Worm (Caenorhabditis elegans) whole organism, L4 larva: ENCODE data around the gene nas-31.
A peak's percentile ranks its signal among the peaks of the same experiment; 100 is the strongest.

ENCODE experiments used
- F26F4.8 ChIP-seq: fragments of 200-800 bp; sonication (Bioruptor generic); conservative IDR thresholded peaks from 2 replicates; pipeline ENCODE4 v1.3.6; 2022; ENCODE audit warnings: missing genetic modification characterization, missing compliant biosample characterization
- F37D6.2 ChIP-seq: sonication (generic microtip); optimal IDR thresholded peaks from 2 replicates; lab custom pipeline; 2016; ENCODE audit warnings: mild to moderate bottlenecking, missing genetic modification characterization, missing compliant biosample characterization
- F49E8.2 ChIP-seq: sonication (generic microtip); optimal IDR thresholded peaks from 2 replicates; lab custom pipeline; 2016; ENCODE audit warnings: missing compliant biosample characterization, mild to moderate bottlenecking, missing genetic modification characterization, borderline replicate concordance
- T26A8.4 ChIP-seq: fragments of 200-800 bp; sonication (Bioruptor generic); IDR thresholded peaks from 2 replicates; pipeline ENCODE4 v1.3.6; 2022; ENCODE audit warnings: missing genetic modification characterization, missing compliant biosample characterization
- Y5F2A.4 ChIP-seq: fragments of 200-800 bp; sonication (Bioruptor generic); optimal IDR thresholded peaks from 2 replicates; lab custom pipeline; 2018; ENCODE audit warnings: mild to moderate bottlenecking, missing genetic modification characterization, missing compliant biosample characterization
- ZK546.5 ChIP-seq, 2 experiments: sonication (generic microtip); optimal IDR thresholded peaks; 2 replicates each; lab custom pipeline; 2017; ENCODE audit warnings: missing biosample characterization in 2 of 2, missing genetic modification characterization in 2 of 2
- aha-1 ChIP-seq: fragments of 150-350 bp; peaks from one replicate; lab custom pipeline; 2014; ENCODE audit warnings: missing biosample characterization, missing genetic modification characterization
- ama-1 ChIP-seq: fragments of 150-350 bp; optimal IDR thresholded peaks from 2 replicates; lab custom pipeline; 2014; ENCODE audit warnings: inconsistent platforms, mixed read lengths
- ceh-20 ChIP-seq: fragments of 200-800 bp; sonication (Bioruptor generic); IDR thresholded peaks from 2 replicates; pipeline ENCODE4 v1.3.6; 2022; ENCODE audit warnings: missing genetic modification reagents, missing genetic modification characterization, missing compliant biosample characterization
- ceh-32 ChIP-seq: sonication (generic microtip); optimal IDR thresholded peaks from 2 replicates; lab custom pipeline; 2016; ENCODE audit warnings: mild to moderate bottlenecking, missing genetic modification characterization, missing compliant biosample characterization; ENCODE audit not compliant: poor library complexity
- ceh-82 ChIP-seq: sonication (generic microtip); optimal IDR thresholded peaks from 2 replicates; lab custom pipeline; 2017; ENCODE audit warnings: missing biosample characterization, missing genetic modification characterization
- daf-12 ChIP-seq: fragments of 150-350 bp; optimal IDR thresholded peaks from 2 replicates; lab custom pipeline; 2014; ENCODE audit warnings: missing biosample characterization, missing genetic modification reagents, missing genetic modification characterization
- daf-16 ChIP-seq, 3 experiments: sonication (generic microtip); optimal IDR thresholded peaks; 2 replicates each; lab custom pipeline; 2016 to 2017; ENCODE audit warnings: missing genetic modification characterization in 3 of 3, missing genetic modification reagents in 3 of 3, mild to moderate bottlenecking in 2 of 3, missing compliant biosample characterization in 2 of 3, missing biosample characterization in 1 of 3, moderate library complexity in 1 of 3
- daf-19 ChIP-seq: fragments of 200-800 bp; sonication (Bioruptor generic); conservative IDR thresholded peaks from 2 replicates; pipeline ENCODE4 v1.3.6; 2022; ENCODE audit warnings: missing genetic modification characterization, missing compliant biosample characterization
- dmd-6 ChIP-seq: fragments of 200-800 bp; sonication (Bioruptor generic); IDR thresholded peaks from 2 replicates; pipeline ENCODE4 v1.3.6; 2022; ENCODE audit warnings: missing genetic modification reagents, missing genetic modification characterization, missing compliant biosample characterization
- dpl-1 ChIP-seq: fragments of 150-350 bp; optimal IDR thresholded peaks from 2 replicates; lab custom pipeline; 2014; ENCODE audit warnings: missing biosample characterization, missing genetic modification reagents, missing genetic modification characterization
- duxl-1 ChIP-seq: sonication (generic microtip); optimal IDR thresholded peaks from 2 replicates; lab custom pipeline; 2016; ENCODE audit warnings: mild to moderate bottlenecking, missing genetic modification characterization, moderate library complexity, missing compliant biosample characterization; ENCODE audit not compliant: poor library complexity
- dve-1 ChIP-seq: sonication (generic microtip); optimal IDR thresholded peaks from 2 replicates; lab custom pipeline; 2017; ENCODE audit warnings: antibody characterized with exemption, mild to moderate bottlenecking, missing genetic modification characterization, missing compliant biosample characterization; ENCODE audit not compliant: insufficient read depth
- hif-1 ChIP-seq, 2 experiments: sonication (generic microtip); optimal IDR thresholded peaks; 2 replicates each; lab custom pipeline; 2016 to 2017; ENCODE audit warnings: missing compliant biosample characterization in 2 of 2, missing genetic modification characterization in 2 of 2, missing genetic modification reagents in 2 of 2, missing genotype in 2 of 2, mild to moderate bottlenecking in 1 of 2
- hlh-11 ChIP-seq: fragments of 200-800 bp; sonication (Bioruptor generic); optimal IDR thresholded peaks from 2 replicates; lab custom pipeline; 2018; ENCODE audit warnings: mild to moderate bottlenecking, missing genetic modification characterization, missing compliant biosample characterization
- hlh-30 ChIP-seq: sonication (generic microtip); optimal IDR thresholded peaks from 2 replicates; lab custom pipeline; 2017; ENCODE audit warnings: antibody characterized with exemption, mild to moderate bottlenecking, missing genetic modification characterization, missing compliant biosample characterization; ENCODE audit not compliant: insufficient read depth
- hmg-1.1 ChIP-seq: fragments of 200-800 bp; sonication (Bioruptor generic); IDR thresholded peaks from 2 replicates; pipeline ENCODE4 v1.3.6; 2022; ENCODE audit warnings: missing genetic modification reagents, missing genetic modification characterization, missing compliant biosample characterization
- lim-7 ChIP-seq: fragments of 200-800 bp; sonication (Bioruptor generic); IDR thresholded peaks from 2 replicates; pipeline ENCODE4 v1.3.6; 2022; ENCODE audit warnings: missing genetic modification characterization, missing compliant biosample characterization
- lin-29 ChIP-seq: fragments of 200-800 bp; sonication (Bioruptor generic); IDR thresholded peaks from 2 replicates; pipeline ENCODE4 v1.3.6; 2022; ENCODE audit warnings: missing genetic modification reagents, missing genetic modification characterization, missing compliant biosample characterization
- lin-38 ChIP-seq: fragments of 200-800 bp; sonication (Bioruptor generic); IDR thresholded peaks from 2 replicates; pipeline ENCODE4 v1.3.6; 2022; ENCODE audit warnings: missing genetic modification reagents, missing genetic modification characterization, missing compliant biosample characterization
- lir-3 ChIP-seq: sonication (generic microtip); optimal IDR thresholded peaks from 2 replicates; lab custom pipeline; 2016; ENCODE audit warnings: mild to moderate bottlenecking, missing genetic modification characterization, missing compliant biosample characterization
- lsy-2 ChIP-seq, 2 experiments: fragments of 150-350 bp in 1 of 2; sonication (generic microtip) in 1 of 2; optimal IDR thresholded peaks; 2 replicates each; lab custom pipeline; 2014 to 2017; ENCODE audit warnings: missing biosample characterization in 2 of 2, missing genetic modification characterization in 2 of 2
- mdt-29 ChIP-seq: fragments of 200-800 bp; sonication (Bioruptor generic); IDR thresholded peaks from 2 replicates; pipeline ENCODE4 v1.3.6; 2022; ENCODE audit warnings: missing genetic modification reagents, missing genetic modification characterization, missing compliant biosample characterization
- mes-2 ChIP-seq: sonication (generic microtip); optimal IDR thresholded peaks from 2 replicates; lab custom pipeline; 2016; ENCODE audit warnings: missing genotype, mild to moderate bottlenecking, missing genetic modification characterization, missing compliant biosample characterization; ENCODE audit not compliant: poor library complexity, severe bottlenecking
- mxl-2 ChIP-seq: fragments of 200-800 bp; sonication (Bioruptor generic); conservative IDR thresholded peaks from 2 replicates; pipeline ENCODE4 v1.3.6; 2022; ENCODE audit warnings: missing genetic modification reagents, missing genetic modification characterization, missing compliant biosample characterization
- nhr-11 ChIP-seq: fragments of 150-350 bp; optimal IDR thresholded peaks from 2 replicates; lab custom pipeline; 2014; ENCODE audit warnings: missing biosample characterization, missing genetic modification characterization
- nhr-237 ChIP-seq: sonication (generic microtip); optimal IDR thresholded peaks from 2 replicates; lab custom pipeline; 2017; ENCODE audit warnings: missing biosample characterization, missing genetic modification characterization
- nhr-28 ChIP-seq: fragments of 150-350 bp; optimal IDR thresholded peaks from 2 replicates; lab custom pipeline; 2014; ENCODE audit warnings: missing biosample characterization, missing genetic modification characterization
- nhr-41 ChIP-seq: fragments of 200-800 bp; sonication (Bioruptor generic); IDR thresholded peaks from 2 replicates; pipeline ENCODE4 v1.3.6; 2022; ENCODE audit warnings: missing genetic modification reagents, missing genetic modification characterization, missing compliant biosample characterization
- nhr-42 ChIP-seq: fragments of 200-800 bp; sonication (Bioruptor generic); IDR thresholded peaks from 2 replicates; pipeline ENCODE4 v1.3.6; 2022; ENCODE audit warnings: missing genetic modification characterization, missing compliant biosample characterization
- nhr-48 ChIP-seq: sonication (generic microtip); optimal IDR thresholded peaks from 2 replicates; lab custom pipeline; 2016; ENCODE audit warnings: mild to moderate bottlenecking, missing genetic modification characterization, missing compliant biosample characterization
- nhr-77 ChIP-seq: fragments of 150-350 bp; optimal IDR thresholded peaks from 2 replicates; lab custom pipeline; 2014; ENCODE audit warnings: missing biosample characterization, missing genetic modification characterization
- skn-1 ChIP-seq: fragments of 150-350 bp; optimal IDR thresholded peaks from 2 replicates; lab custom pipeline; 2014; ENCODE audit warnings: missing biosample characterization, missing genetic modification characterization
- snpc-1.2 ChIP-seq: fragments of 200-800 bp; sonication (Bioruptor generic); IDR thresholded peaks from 2 replicates; pipeline ENCODE4 v1.3.6; 2022; ENCODE audit warnings: missing genetic modification reagents, missing genetic modification characterization, missing compliant biosample characterization
- spr-1 ChIP-seq: sonication (generic microtip); optimal IDR thresholded peaks from 2 replicates; lab custom pipeline; 2016; ENCODE audit warnings: mild to moderate bottlenecking, missing genetic modification characterization, missing compliant biosample characterization
- spr-3 ChIP-seq: fragments of 200-800 bp; sonication (Bioruptor generic); optimal IDR thresholded peaks from 2 replicates; lab custom pipeline; 2018; ENCODE audit warnings: mild to moderate bottlenecking, missing genetic modification characterization, missing compliant biosample characterization
- unc-130 ChIP-seq: sonication (generic microtip); optimal IDR thresholded peaks from 2 replicates; lab custom pipeline; 2016; ENCODE audit warnings: missing genetic modification reagents, missing genetic modification characterization, missing compliant biosample characterization
- unc-62 ChIP-seq, 3 experiments: fragments of 150-350 bp in 1 of 3; sonication (generic microtip); optimal IDR thresholded peaks in 2 of 3; peaks in 1 of 3; 1 replicate in 1 of 3; 2 replicates in 2 of 3; lab custom pipeline; 2014 to 2017; ENCODE audit warnings: missing biosample characterization in 3 of 3, missing genetic modification characterization in 3 of 3, missing genetic modification reagents in 3 of 3, missing genotype in 1 of 3
- ztf-11 ChIP-seq: fragments of 150-350 bp; optimal IDR thresholded peaks from 2 replicates; lab custom pipeline; 2014; ENCODE audit warnings: missing biosample characterization, missing genetic modification characterization

The nas-31 gene

ce11 chrV:10896706-10897105 lies 24.9 kb downstream of the nas-31 start:
- TF ChIP-seq mdt-29 (GFP tag; lab: Robert Waterston, UW) (no peak), F26F4.8 (GFP tag; lab: Robert Waterston, UW) (no peak), unc-130 (GFP tag; lab: Kevin White, UChicago) (no peak), nhr-48 (tag; lab: Kevin White, UChicago) (no peak), ceh-32 (no peak), lin-29 (no peak), nhr-77 (tag; lab: Kevin White, UChicago) (no peak), nhr-41 (GFP tag; lab: Robert Waterston, UW) (no peak), daf-12 (no peak), mxl-2 (no peak), ceh-82 (tag; lab: Kevin White, UChicago) (no peak), daf-19 (GFP tag; lab: Robert Waterston, UW) (no peak), snpc-1.2 (no peak), lin-38 (GFP tag; lab: Robert Waterston, UW) (no peak), hif-1 (tag; optimal IDR thresholded peaks at IDR 0.05; lab: Kevin White, UChicago) (no peak), ama-1 (lab: Kevin White, UChicago) (no peak), ZK546.5 (tag; optimal IDR thresholded peaks at IDR 0.05; lab: Kevin White, UChicago) (no peak), Y5F2A.4 (GFP tag; lab: Kevin White, UChicago) (no peak), aha-1 (tag; lab: Kevin White, UChicago) (no peak)

- no peak for TF ChIP-seq hif-1 (tag; optimal IDR thresholded peaks at IDR 0.05; lab: Kevin White, UChicago)
- no peak for TF ChIP-seq hmg-1.1 (GFP tag; lab: Robert Waterston, UW)
- TF ChIP-seq nhr-42 (GFP tag; lab: Robert Waterston, UW) = 0 out of 2 replicates have a peak, but pooled peaks have one; percentile 6
- peak; percentile 58 for TF ChIP-seq aha-1 (tag; lab: Kevin White, UChicago)
- TF ChIP-seq daf-16 (GFP tag; optimal IDR thresholded peaks at IDR 0.05; lab: Kevin White, UChicago) = no peak
- peak; percentile 13 for TF ChIP-seq daf-16 (tag; optimal IDR thresholded peaks at IDR 0.05; lab: Kevin White, UChicago)
- TF ChIP-seq lin-38 (GFP tag; lab: Robert Waterston, UW) = peak; percentile 28; the same call in 1 of the 2 replicates
- peak; percentile 45 for TF ChIP-seq T26A8.4
- peak in 1 of 2 experiments; percentile 31 for TF ChIP-seq lsy-2 (tag; optimal IDR thresholded peaks at IDR 0.05; lab: Kevin White, UChicago)
- TF ChIP-seq ama-1 (lab: Kevin White, UChicago) = peak; percentile 52
- TF ChIP-seq dmd-6 = no peak
Observed at ce11 chrV:10896295-10896694, 25.4 kb downstream of the nas-31 start, which contains the start of gene F32D8.13. Gene F32D8.13 (minus strand): TSS chrV:10896543.

ce11 chrV:10894601-10895000 lies 27.0 kb downstream of the nas-31 start, which contains the start of the genes F32D8.14 and F32D8.5:
Gene F32D8.14 (minus strand): TSS chrV:10894788.
Gene F32D8.5 (plus strand): TSS chrV:10894800.
- TF ChIP-seq mes-2 (tag; lab: Kevin White, UChicago) = peak; percentile 98
- TF ChIP-seq spr-1 (tag; lab: Kevin White, UChicago) = peak; percentile 32
- TF ChIP-seq mdt-29 (GFP tag; lab: Robert Waterston, UW) = no peak
- TF ChIP-seq nhr-237 (tag; lab: Kevin White, UChicago) = no peak
- TF ChIP-seq lim-7 (GFP tag; lab: Robert Waterston, UW) = no peak
- peak; percentile 60 for TF ChIP-seq hlh-11
- peak; percentile 30 for TF ChIP-seq nhr-11 (tag; lab: Kevin White, UChicago)
- TF ChIP-seq ceh-20 (GFP tag; lab: Robert Waterston, UW) = 0 out of 2 replicates have a peak, but pooled peaks have one; percentile 12
- no peak for TF ChIP-seq spr-3 (GFP tag; lab: Kevin White, UChicago)
- peak; percentile 85 for TF ChIP-seq dve-1 (tag; lab: Kevin White, UChicago)
- TF ChIP-seq hlh-30 = peak; percentile 49
- TF ChIP-seq hmg-1.1 (GFP tag; lab: Robert Waterston, UW) = peak; percentile 63
- TF ChIP-seq skn-1 = no peak
- peak; percentile 39 for TF ChIP-seq F37D6.2 (tag; lab: Kevin White, UChicago)
- no peak for TF ChIP-seq lir-3
- no peak for TF ChIP-seq Y5F2A.4 (GFP tag; lab: Kevin White, UChicago)
- no peak for TF ChIP-seq F26F4.8 (GFP tag; lab: Robert Waterston, UW)
- TF ChIP-seq lsy-2 (tag; optimal IDR thresholded peaks at IDR 0.05; lab: Kevin White, UChicago) = peak in 1 of 2 experiments; percentile 90
- no peak for TF ChIP-seq ztf-11
- TF ChIP-seq nhr-77 (tag; lab: Kevin White, UChicago) = peak; percentile 64
- peak; percentile 74 for TF ChIP-seq duxl-1 (tag; lab: Kevin White, UChicago)
- TF ChIP-seq daf-16 (GFP tag; optimal IDR thresholded peaks at IDR 0.05; lab: Kevin White, UChicago) = no peak
- TF ChIP-seq daf-16 (tag; optimal IDR thresholded peaks at IDR 0.05; lab: Kevin White, UChicago) = peak; percentile 27
- TF ChIP-seq dmd-6 = peak; percentile 46
- TF ChIP-seq F49E8.2 (tag; lab: Kevin White, UChicago) = no peak
- TF ChIP-seq unc-62 (GFP tag; optimal IDR thresholded peaks at IDR 0.05 in 1 of 2; lab: Kevin White, UChicago) = peak in 1 of 2 experiments; percentile 84
- TF ChIP-seq unc-62 (tag; optimal IDR thresholded peaks at IDR 0.05; lab: Kevin White, UChicago) = no peak
- TF ChIP-seq dpl-1 (GFP tag; lab: Kevin White, UChicago) = peak; percentile 83
- peak; percentile 18 for TF ChIP-seq nhr-28 (tag; lab: Kevin White, UChicago)
